Fruit fly (Drosophila melanogaster) whole organism, prepupa: ENCODE measurements around the gene CG34367.

ENCODE experiments used
- Blimp-1 ChIP-seq: fragments of 200-800 bp; sonication (Bioruptor generic); optimal IDR thresholded peaks from 3 replicates; lab custom pipeline; 2017; ENCODE audit warnings: missing biosample characterization, missing genetic modification characterization, mild to moderate bottlenecking, moderate library complexity, missing genetic modification reagents
- CG10631 ChIP-seq: fragments of 200-800 bp; sonication (Bioruptor generic); optimal IDR thresholded peaks from 2 replicates; lab custom pipeline; 2016; ENCODE audit warnings: missing biosample characterization, missing genetic modification characterization
- CG10669 ChIP-seq: fragments of 200-800 bp; sonication (Bioruptor generic); optimal IDR thresholded peaks from 3 replicates; lab custom pipeline; 2018; ENCODE audit warnings: missing biosample characterization, mild to moderate bottlenecking, missing genetic modification characterization, moderate library complexity
- CG11902 ChIP-seq: fragments of 200-800 bp; sonication (Bioruptor generic); optimal IDR thresholded peaks from 3 replicates; lab custom pipeline; 2016; ENCODE audit warnings: missing biosample characterization, missing genetic modification characterization
- CG15336 ChIP-seq: fragments of 200-800 bp; sonication (Bioruptor generic); IDR thresholded peaks from 2 replicates; pipeline ENCODE4 v1.3.6; 2022; ENCODE audit warnings: missing biosample characterization, missing genetic modification characterization
- CG1621 ChIP-seq: fragments of 200-800 bp; sonication (Bioruptor generic); optimal IDR thresholded peaks from 3 replicates; lab custom pipeline; 2018; ENCODE audit warnings: missing biosample characterization, mild to moderate bottlenecking, missing genetic modification characterization
- CG3032 ChIP-seq: fragments of 200-800 bp; optimal IDR thresholded peaks from 2 replicates; lab custom pipeline; 2019; ENCODE audit warnings: missing biosample characterization, mild to moderate bottlenecking, missing genetic modification characterization, moderate library complexity
- CG34406 ChIP-seq: fragments of 200-800 bp; sonication (Bioruptor generic); optimal IDR thresholded peaks from 3 replicates; lab custom pipeline; 2016; ENCODE audit warnings: missing biosample characterization, missing genetic modification characterization
- CG4318 ChIP-seq: fragments of 200-800 bp; sonication (Bioruptor generic); optimal IDR thresholded peaks from 3 replicates; lab custom pipeline; 2017; ENCODE audit warnings: missing biosample characterization, mild to moderate bottlenecking, missing genetic modification characterization
- CG6792 ChIP-seq: fragments of 200-800 bp; sonication (Bioruptor generic); optimal IDR thresholded peaks from 3 replicates; lab custom pipeline; 2016; ENCODE audit warnings: missing biosample characterization, missing genetic modification characterization
- CG6808 ChIP-seq: fragments of 200-800 bp; sonication (Bioruptor generic); optimal IDR thresholded peaks from 3 replicates; lab custom pipeline; 2017; ENCODE audit warnings: missing biosample characterization, missing genetic modification characterization, mild to moderate bottlenecking, moderate library complexity, missing genetic modification reagents
- CG6854 ChIP-seq: fragments of 200-800 bp; sonication (Bioruptor generic); optimal IDR thresholded peaks from 2 replicates; lab custom pipeline; 2017; ENCODE audit warnings: missing biosample characterization, mild to moderate bottlenecking, missing genetic modification characterization
- CG7368 ChIP-seq: fragments of 200-800 bp; sonication (Bioruptor generic); optimal IDR thresholded peaks from 3 replicates; lab custom pipeline; 2016; ENCODE audit warnings: missing biosample characterization, missing genetic modification characterization
- CG8119 ChIP-seq: fragments of 200-800 bp; sonication (Bioruptor generic); IDR thresholded peaks from 3 replicates; pipeline ENCODE4 v1.3.6; 2022; ENCODE audit warnings: missing biosample characterization, missing genetic modification characterization
- CG8319 ChIP-seq: fragments of 200-800 bp; sonication (Bioruptor generic); optimal IDR thresholded peaks from 3 replicates; lab custom pipeline; 2016; ENCODE audit warnings: missing biosample characterization, missing genetic modification characterization
- CG9139 ChIP-seq: fragments of 200-800 bp; sonication (Bioruptor generic); optimal IDR thresholded peaks from 3 replicates; lab custom pipeline; 2017; ENCODE audit warnings: missing biosample characterization, mild to moderate bottlenecking, missing genetic modification characterization
- Eip75B ChIP-seq: fragments of 200-800 bp; sonication (Bioruptor generic); optimal IDR thresholded peaks from 3 replicates; lab custom pipeline; 2016; ENCODE audit warnings: missing biosample characterization, missing genetic modification characterization
- Eip78C ChIP-seq: fragments of 200-800 bp; sonication (Bioruptor generic); peaks from one replicate; lab custom pipeline; 2016; ENCODE audit warnings: missing biosample characterization, missing genetic modification characterization
- Ets21C ChIP-seq: fragments of 200-800 bp; sonication (Bioruptor generic); optimal IDR thresholded peaks from 3 replicates; lab custom pipeline; 2016; ENCODE audit warnings: missing biosample characterization, missing genetic modification characterization
- Ets96B ChIP-seq: fragments of 200-800 bp; optimal IDR thresholded peaks from 2 replicates; lab custom pipeline; 2019; ENCODE audit warnings: missing biosample characterization, mild to moderate bottlenecking, missing genetic modification characterization, moderate library complexity
- Gug ChIP-seq: fragments of 200-800 bp; sonication (Bioruptor generic); IDR thresholded peaks from 2 replicates; pipeline ENCODE4 v1.3.6; 2022; ENCODE audit warnings: missing biosample characterization, missing genetic modification characterization
- Hr4 ChIP-seq: fragments of 200-800 bp; sonication (Bioruptor generic); optimal IDR thresholded peaks from 3 replicates; lab custom pipeline; 2016; ENCODE audit warnings: missing biosample characterization, missing genetic modification characterization
- Smox ChIP-seq: fragments of 200-800 bp; sonication (Bioruptor generic); optimal IDR thresholded peaks from 3 replicates; lab custom pipeline; 2016; ENCODE audit warnings: missing biosample characterization, missing genetic modification characterization
- Sox15 ChIP-seq: fragments of 200-800 bp; sonication (Bioruptor generic); optimal IDR thresholded peaks from 3 replicates; lab custom pipeline; 2016; ENCODE audit warnings: missing biosample characterization, missing genetic modification characterization
- achi ChIP-seq: fragments of 200-800 bp; sonication (Bioruptor generic); optimal IDR thresholded peaks from 3 replicates; lab custom pipeline; 2016; ENCODE audit warnings: missing biosample characterization, missing genetic modification characterization
- cyc ChIP-seq: fragments of 200-800 bp; sonication (Bioruptor generic); optimal IDR thresholded peaks from 3 replicates; lab custom pipeline; 2016; ENCODE audit warnings: missing biosample characterization, missing genetic modification characterization
- dsx ChIP-seq: fragments of 200-800 bp; optimal IDR thresholded peaks from 3 replicates; lab custom pipeline; 2019; ENCODE audit warnings: missing biosample characterization, mild to moderate bottlenecking, missing genetic modification characterization, moderate library complexity; ENCODE audit not compliant: poor library complexity, severe bottlenecking
- esn ChIP-seq: fragments of 200-800 bp; sonication (Bioruptor generic); optimal IDR thresholded peaks from 2 replicates; lab custom pipeline; 2016; ENCODE audit warnings: missing biosample characterization, mild to moderate bottlenecking, missing genetic modification characterization, moderate library complexity
- fd85E ChIP-seq: fragments of 200-800 bp; sonication (Bioruptor generic); optimal IDR thresholded peaks from 3 replicates; lab custom pipeline; 2016; ENCODE audit warnings: missing biosample characterization, missing genetic modification characterization
- svp ChIP-seq: fragments of 200-800 bp; sonication (Bioruptor generic); peaks from one replicate; lab custom pipeline; 2016; ENCODE audit warnings: missing biosample characterization, missing genetic modification characterization

Gene CG34367

DNA sequence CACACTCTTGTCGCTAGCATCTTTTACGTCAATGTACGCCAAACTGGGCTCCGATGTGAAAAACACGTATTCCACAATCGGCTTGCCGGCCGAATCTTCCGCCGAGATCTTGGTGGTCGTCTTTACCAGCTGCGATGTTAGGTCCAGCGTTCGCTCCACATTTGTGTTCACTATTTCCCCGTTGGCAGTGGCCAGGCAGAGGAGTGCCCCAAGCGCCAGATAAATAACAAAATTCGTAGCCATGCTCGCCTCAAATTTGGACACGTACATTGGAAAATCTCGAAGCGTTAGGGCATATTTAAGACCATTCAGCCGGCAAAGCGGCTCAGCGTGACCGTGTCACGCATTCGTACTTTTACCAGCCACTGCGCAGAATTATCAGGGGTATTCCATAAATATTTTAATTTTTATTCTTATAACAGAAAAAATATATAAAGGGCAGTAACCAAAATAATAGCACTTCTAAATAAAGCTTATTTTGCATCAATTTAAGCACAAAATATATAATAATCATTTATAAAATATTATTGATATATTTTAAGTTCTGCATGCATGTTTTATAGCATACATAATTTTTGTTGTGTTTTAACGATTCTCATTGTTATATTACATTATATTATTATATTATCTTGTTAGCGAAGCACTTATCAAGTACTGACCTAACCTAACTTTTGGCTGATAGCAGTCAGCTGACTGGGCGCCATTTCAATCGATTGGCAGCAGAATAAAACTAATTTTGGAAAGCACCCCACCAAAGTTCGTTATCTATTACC lies 21.9 kb upstream of the CG34367 start, which contains the start of the genes CG33303 and dpr19:
CG33303 (minus strand) TSS at position 294 of the 773 bp plus-strand sequence.
dpr19 (plus strand) TSS at position 705 of the 773 bp plus-strand sequence.
- TF ChIP-seq CG6854 (GFP tag; lab: Kevin White, UChicago): peak; percentile 43
- peak; percentile 24 for TF ChIP-seq CG6808 (GFP tag; lab: Kevin White, UChicago)
- no peak for TF ChIP-seq CG1621 (tag; lab: Kevin White, UChicago)
- TF ChIP-seq Gug (GFP tag; lab: Robert Waterston, UW): peak; percentile 22; the same call in 1 of the 2 replicates
- peak; percentile 60 for TF ChIP-seq Ets96B (tag; lab: Kevin White, UChicago)
- peak; percentile 37 for TF ChIP-seq CG6792 (GFP tag; lab: Kevin White, UChicago)
- TF ChIP-seq CG10669 (GFP tag; lab: Kevin White, UChicago): peak; percentile 7
- TF ChIP-seq Sox15 (GFP tag; lab: Kevin White, UChicago): no peak
- TF ChIP-seq CG15336 (GFP tag; lab: Robert Waterston, UW): peak; percentile 79
- peak; percentile 46 for TF ChIP-seq CG10631 (GFP tag; lab: Kevin White, UChicago)
- TF ChIP-seq esn (GFP tag; lab: Kevin White, UChicago): peak; percentile 49
- peak; percentile 67; the same call in 2 of the 3 replicates for TF ChIP-seq CG8119 (GFP tag; lab: Robert Waterston, UW)
- TF ChIP-seq dsx (GFP tag; lab: Kevin White, UChicago): peak; percentile 36
- TF ChIP-seq Eip75B (GFP tag; lab: Kevin White, UChicago): no peak
- TF ChIP-seq CG9139 (GFP tag; lab: Kevin White, UChicago): no peak
- peak; percentile 8 for TF ChIP-seq achi (GFP tag; lab: Kevin White, UChicago)
- TF ChIP-seq CG34406 (GFP tag; lab: Kevin White, UChicago): peak; percentile 51
- peak; percentile 65 for TF ChIP-seq CG3032 (tag; lab: Kevin White, UChicago)
- peak; percentile 70 for TF ChIP-seq Eip78C
- TF ChIP-seq Ets21C: no peak

DNA sequence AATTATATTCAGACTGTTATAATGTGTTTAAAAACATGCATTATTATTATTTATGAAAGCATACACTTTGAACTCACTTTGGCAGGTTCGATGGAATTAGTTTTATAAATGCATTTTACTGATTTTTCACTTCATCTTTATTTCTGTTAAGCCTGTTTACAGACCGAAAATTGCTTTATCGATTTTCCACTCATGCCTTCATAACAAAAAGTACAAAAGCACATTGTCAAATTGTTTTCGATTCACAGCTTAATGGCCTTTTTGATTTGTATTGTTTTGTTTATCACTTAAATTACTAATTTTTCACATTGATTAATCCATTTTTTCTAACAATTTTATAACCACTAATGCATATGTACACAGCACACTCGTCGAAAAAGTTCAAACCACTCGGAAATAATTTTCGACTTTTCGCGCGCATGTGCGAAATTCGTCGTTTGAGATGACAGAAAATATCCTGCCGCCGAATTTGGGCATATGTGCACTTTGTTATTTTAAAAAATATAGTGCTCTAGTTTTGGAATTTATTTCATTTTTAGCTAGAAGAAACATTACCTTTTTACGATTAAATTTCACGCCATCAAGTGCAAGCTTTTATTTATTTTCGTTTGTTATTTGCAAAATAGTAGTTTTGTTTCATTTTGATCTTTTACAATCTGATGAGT lies 20.0 kb upstream of the CG34367 start, which contains the start of gene rho-5:
rho-5 (minus strand) TSS at position 296 of the 665 bp plus-strand sequence.
- no peak for TF ChIP-seq CG7368 (GFP tag; lab: Kevin White, UChicago)
- no peak for TF ChIP-seq CG4318 (GFP tag; lab: Kevin White, UChicago)
- TF ChIP-seq svp (GFP tag; lab: Kevin White, UChicago): no peak
- no peak for TF ChIP-seq Eip78C
- TF ChIP-seq CG3032 (tag; lab: Kevin White, UChicago): no peak
- TF ChIP-seq Blimp-1 (GFP tag; lab: Kevin White, UChicago): no peak
- TF ChIP-seq CG8319 (GFP tag; lab: Kevin White, UChicago): no peak
- peak; percentile 9 for TF ChIP-seq Hr4 (GFP tag; lab: Kevin White, UChicago)

DNA sequence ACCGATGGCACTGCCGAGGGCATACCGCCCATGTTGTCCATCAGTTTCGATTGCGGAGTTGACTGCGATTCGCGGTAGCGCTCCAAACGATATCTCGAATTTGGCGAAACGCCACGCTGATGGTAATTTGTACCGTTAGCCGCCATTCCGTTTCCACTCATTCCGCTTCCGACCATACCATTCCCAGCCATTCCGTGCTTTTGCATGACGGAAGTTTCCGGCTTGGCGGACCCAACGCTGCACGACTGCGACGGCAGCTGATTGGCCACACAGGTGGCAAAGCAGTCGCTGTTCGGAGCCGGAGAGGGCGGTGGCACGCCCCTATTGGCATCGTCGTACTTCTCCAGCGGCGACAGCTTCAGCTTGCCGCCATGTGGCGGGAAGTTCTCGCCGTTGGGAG lies 18.6 kb upstream of the CG34367 start:
- no peak for TF ChIP-seq CG11902 (GFP tag; lab: Kevin White, UChicago)
- TF ChIP-seq Eip78C: peak; percentile 8

DNA sequence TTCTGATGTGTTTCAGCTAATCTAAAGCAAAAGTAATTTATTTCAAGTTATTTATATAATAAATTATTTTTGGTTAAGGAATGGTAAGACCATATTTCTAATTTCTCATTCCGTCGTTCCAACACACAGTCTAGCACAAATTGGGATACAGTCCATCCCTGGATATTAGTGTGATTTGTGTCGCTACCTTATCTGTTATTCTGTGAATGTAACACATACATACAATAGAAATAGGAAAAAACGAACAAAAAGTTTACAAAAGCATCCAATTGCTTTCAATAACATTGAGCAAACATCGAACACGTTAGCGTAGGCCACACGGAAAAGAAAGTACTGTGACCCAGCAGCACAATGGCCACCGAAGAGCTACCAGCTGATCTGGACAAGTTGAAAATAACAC lies 12.8 kb upstream of the CG34367 start, which contains the start of gene CG5056:
CG5056 (plus strand) TSS at position 168 of the 400 bp plus-strand sequence.
- peak; percentile 63 for TF ChIP-seq Eip78C
- TF ChIP-seq CG3032 (tag; lab: Kevin White, UChicago): peak; percentile 47
- peak; percentile 6 for TF ChIP-seq Ets96B (tag; lab: Kevin White, UChicago)
- peak; percentile 1 for TF ChIP-seq cyc
- no peak for TF ChIP-seq CG6808 (GFP tag; lab: Kevin White, UChicago)
- TF ChIP-seq esn (GFP tag; lab: Kevin White, UChicago): no peak
- TF ChIP-seq dsx (GFP tag; lab: Kevin White, UChicago): no peak
- TF ChIP-seq svp (GFP tag; lab: Kevin White, UChicago): no peak
- TF ChIP-seq fd85E (GFP tag; lab: Kevin White, UChicago): no peak
- TF ChIP-seq Ets21C: no peak
- TF ChIP-seq CG8119 (GFP tag; lab: Robert Waterston, UW): peak; percentile 55
- TF ChIP-seq Smox (GFP tag; lab: Kevin White, UChicago): no peak
- TF ChIP-seq CG15336 (GFP tag; lab: Robert Waterston, UW): no peak
